Worm (Caenorhabditis elegans): ENCODE data around the gene sri-54.

DNA sequence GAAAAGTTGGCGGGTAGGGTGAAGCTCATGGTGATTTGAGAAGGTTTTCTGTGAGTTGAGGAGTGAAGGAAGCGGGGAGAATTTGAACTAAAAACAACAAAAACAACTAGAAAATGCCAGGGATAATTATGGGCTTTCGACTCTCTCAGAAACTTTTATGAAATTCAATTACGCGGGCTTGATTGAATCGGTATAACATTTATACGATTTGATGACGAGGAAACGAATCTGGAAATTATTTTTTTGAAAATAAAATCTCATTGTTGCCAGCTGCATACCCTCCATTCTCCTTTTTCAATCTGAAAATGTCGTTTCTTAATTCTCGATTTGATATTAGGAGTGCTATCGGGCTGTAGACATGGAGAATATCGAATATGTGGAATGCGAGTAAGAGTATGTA lies 46.4 kb downstream of the sri-54 start, which contains the start of gene srg-21:
- TF ChIP-seq daf-12 (tag; optimal IDR thresholded peaks at IDR 0.05) (no peak), fkh-2 (tag; optimal IDR thresholded peaks at IDR 0.05) (no peak), elt-1 (tag; optimal IDR thresholded peaks at IDR 0.05) (no peak), egl-27 (tag; optimal IDR thresholded peaks at IDR 0.05) (no peak), nhr-76 (tag; optimal IDR thresholded peaks at IDR 0.05) (no peak), unc-62 (GFP tag; optimal IDR thresholded peaks at IDR 0.05) (no peak), snpc-4 (tag; optimal IDR thresholded peaks at IDR 0.05) (no peak), mdl-1 (tag; optimal IDR thresholded peaks at IDR 0.05) (no peak)
